Worm (Caenorhabditis elegans) whole organism, L1 larva: Measurements from ENCODE around the gene msh-5.
A peak's percentile ranks its signal among the peaks of the same experiment; 100 is the strongest.

Experiments
- C04F5.9 ChIP-seq: sonication (generic microtip); optimal IDR thresholded peaks from 2 replicates; lab custom pipeline; 2016; ENCODE audit warnings: missing genetic modification characterization, missing compliant biosample characterization
- C16A3.4 ChIP-seq: fragments of 150-350 bp; optimal IDR thresholded peaks from 2 replicates; lab custom pipeline; 2014; ENCODE audit warnings: missing biosample characterization, missing genetic modification characterization
- F16B12.6 ChIP-seq: fragments of 150-350 bp; optimal IDR thresholded peaks from 2 replicates; lab custom pipeline; 2014; ENCODE audit warnings: missing biosample characterization, missing genetic modification characterization
- aly-2 ChIP-seq: fragments of 150-350 bp; optimal IDR thresholded peaks from 2 replicates; lab custom pipeline; 2014; ENCODE audit warnings: missing biosample characterization, missing genetic modification characterization
- blmp-1 ChIP-seq: fragments of 150-350 bp; optimal IDR thresholded peaks from 2 replicates; lab custom pipeline; 2014; ENCODE audit warnings: missing biosample characterization, missing genetic modification characterization
- ceh-63 ChIP-seq: fragments of 200-800 bp; sonication (Bioruptor generic); optimal IDR thresholded peaks from 2 replicates; lab custom pipeline; 2018; ENCODE audit warnings: mild to moderate bottlenecking, missing genetic modification characterization, missing compliant biosample characterization
- ceh-82 ChIP-seq, 3 experiments: fragments of 150-350 bp in 1 of 3; sonication (generic microtip) in 2 of 3; optimal IDR thresholded peaks; 2 replicates each; lab custom pipeline; 2014 to 2017; ENCODE audit warnings: missing biosample characterization in 3 of 3, missing genetic modification characterization in 3 of 3
- ceh-90 ChIP-seq: sonication (generic microtip); optimal IDR thresholded peaks from 2 replicates; lab custom pipeline; 2016; ENCODE audit warnings: missing genetic modification characterization, missing compliant biosample characterization
- ces-1 ChIP-seq: fragments of 150-350 bp; optimal IDR thresholded peaks from 2 replicates; lab custom pipeline; 2014; ENCODE audit warnings: missing biosample characterization, missing genetic modification reagents, missing genetic modification characterization
- dsc-1 ChIP-seq: sonication (generic microtip); optimal IDR thresholded peaks from 2 replicates; lab custom pipeline; 2016; ENCODE audit warnings: mild to moderate bottlenecking, missing genetic modification characterization, missing compliant biosample characterization
- efl-1 ChIP-seq, 4 experiments: fragments of 150-350 bp; optimal IDR thresholded peaks in 3 of 4; peaks in 1 of 4; 1 replicate in 1 of 4; 2 replicates in 3 of 4; lab custom pipeline; 2014; ENCODE audit warnings: missing biosample characterization in 2 of 4, missing genetic modification characterization in 2 of 4, missing genetic modification reagents in 2 of 4
- efl-3 ChIP-seq: fragments of 200-800 bp; sonication (Bioruptor generic); optimal IDR thresholded peaks from 2 replicates; lab custom pipeline; 2018; ENCODE audit warnings: mild to moderate bottlenecking, missing genetic modification characterization, missing compliant biosample characterization
- egl-13 ChIP-seq: sonication (generic microtip); optimal IDR thresholded peaks from 2 replicates; lab custom pipeline; 2016; ENCODE audit warnings: missing genotype, missing genetic modification reagents, missing genetic modification characterization, missing compliant biosample characterization
- egl-27 ChIP-seq, 2 experiments: fragments of 150-350 bp in 1 of 2; sonication (generic microtip); optimal IDR thresholded peaks; 3 replicates each; lab custom pipeline; 2017 to 2018; ENCODE audit warnings: missing biosample characterization in 2 of 2, missing genetic modification characterization in 2 of 2, missing genetic modification reagents in 2 of 2
- elt-2 ChIP-seq: sonication (generic microtip); optimal IDR thresholded peaks from 2 replicates; lab custom pipeline; 2016; ENCODE audit warnings: missing genetic modification characterization, mild to moderate bottlenecking, inconsistent platforms, missing compliant biosample characterization, missing genetic modification reagents
- elt-3 ChIP-seq, 6 experiments: fragments of 150-350 bp in 1 of 6; sonication (generic microtip); optimal IDR thresholded peaks; 2 replicates each; lab custom pipeline; 2017 to 2018; ENCODE audit warnings: missing biosample characterization in 6 of 6, missing genetic modification characterization in 6 of 6, inconsistent platforms in 1 of 6
- ets-5 ChIP-seq: fragments of 200-800 bp; sonication (Bioruptor generic); IDR thresholded peaks from 2 replicates; pipeline ENCODE4 v1.3.6; 2022; ENCODE audit warnings: missing genetic modification characterization, missing compliant biosample characterization
- fkh-10 ChIP-seq: sonication (generic microtip); optimal IDR thresholded peaks from 2 replicates; lab custom pipeline; 2017; ENCODE audit warnings: missing biosample characterization, missing genetic modification reagents, missing genetic modification characterization
- fkh-4 ChIP-seq: sonication (generic microtip); optimal IDR thresholded peaks from 2 replicates; lab custom pipeline; 2016; ENCODE audit warnings: missing compliant biosample characterization, missing genetic modification characterization, borderline replicate concordance
- fos-1 ChIP-seq: fragments of 150-350 bp; optimal IDR thresholded peaks from 2 replicates; lab custom pipeline; 2014; ENCODE audit warnings: missing biosample characterization, missing genetic modification characterization
- grh-1 ChIP-seq: fragments of 200-800 bp; sonication (Bioruptor generic); IDR thresholded peaks from 2 replicates; pipeline ENCODE4 v1.3.6; 2022; ENCODE audit warnings: missing genetic modification reagents, missing genetic modification characterization, missing compliant biosample characterization
- hlh-17 ChIP-seq: fragments of 200-800 bp; sonication (Bioruptor generic); optimal IDR thresholded peaks from 2 replicates; lab custom pipeline; 2018; ENCODE audit warnings: missing genetic modification characterization, mild to moderate bottlenecking, missing compliant biosample characterization, moderate library complexity, borderline replicate concordance
- hlh-4 ChIP-seq: sonication (generic microtip); optimal IDR thresholded peaks from 2 replicates; lab custom pipeline; 2016; ENCODE audit warnings: mild to moderate bottlenecking, missing genetic modification characterization, missing compliant biosample characterization
- irx-1 ChIP-seq: sonication (generic microtip); optimal IDR thresholded peaks from 2 replicates; lab custom pipeline; 2016; ENCODE audit warnings: missing genetic modification characterization, missing compliant biosample characterization
- jun-1 ChIP-seq: fragments of 150-350 bp; optimal IDR thresholded peaks from 2 replicates; lab custom pipeline; 2014; ENCODE audit warnings: missing biosample characterization, missing genetic modification reagents, missing genetic modification characterization
- lin-13 ChIP-seq: fragments of 150-350 bp; optimal IDR thresholded peaks from 2 replicates; lab custom pipeline; 2014; ENCODE audit warnings: missing biosample characterization, missing genetic modification reagents, missing genetic modification characterization
- lin-14 ChIP-seq: fragments of 200-800 bp; sonication (Bioruptor generic); optimal IDR thresholded peaks from 2 replicates; lab custom pipeline; 2018; ENCODE audit warnings: mild to moderate bottlenecking, missing genetic modification characterization, moderate library complexity, missing compliant biosample characterization
- lin-15B ChIP-seq: fragments of 150-350 bp; sonication (generic microtip); optimal IDR thresholded peaks from 3 replicates; lab custom pipeline; 2014; ENCODE audit warnings: missing biosample characterization, missing genetic modification characterization
- lin-35 ChIP-seq, 2 experiments: fragments of 150-350 bp; optimal IDR thresholded peaks; 2 replicates each; lab custom pipeline; 2014; ENCODE audit warnings: missing biosample characterization in 2 of 2, missing genetic modification characterization in 2 of 2, missing genetic modification reagents in 2 of 2
- lin-39 ChIP-seq: fragments of 150-350 bp; optimal IDR thresholded peaks from 2 replicates; lab custom pipeline; 2014; ENCODE audit warnings: missing biosample characterization, missing genetic modification reagents, missing genetic modification characterization
- mep-1 ChIP-seq: fragments of 150-350 bp; optimal IDR thresholded peaks from 2 replicates; lab custom pipeline; 2014; ENCODE audit warnings: missing biosample characterization, missing genetic modification characterization
- nhr-11 ChIP-seq: fragments of 150-350 bp; optimal IDR thresholded peaks from 2 replicates; lab custom pipeline; 2014; ENCODE audit warnings: missing biosample characterization, missing genetic modification characterization
- nhr-12 ChIP-seq: sonication (generic microtip); optimal IDR thresholded peaks from 2 replicates; lab custom pipeline; 2017; ENCODE audit warnings: missing biosample characterization, missing genetic modification characterization
- nhr-237 ChIP-seq: fragments of 150-350 bp; optimal IDR thresholded peaks from 2 replicates; lab custom pipeline; 2014; ENCODE audit warnings: missing biosample characterization, missing genetic modification characterization
- nhr-28 ChIP-seq: fragments of 150-350 bp; optimal IDR thresholded peaks from 2 replicates; lab custom pipeline; 2014; ENCODE audit warnings: missing biosample characterization, missing genetic modification characterization
- nhr-47 ChIP-seq: sonication (generic microtip); optimal IDR thresholded peaks from 2 replicates; lab custom pipeline; 2016; ENCODE audit warnings: mild to moderate bottlenecking, missing genetic modification characterization, moderate library complexity, missing compliant biosample characterization
- nhr-76 ChIP-seq: sonication (generic microtip); optimal IDR thresholded peaks from 2 replicates; lab custom pipeline; 2017; ENCODE audit warnings: missing biosample characterization, missing genetic modification characterization
- pag-3 ChIP-seq: sonication (generic microtip); optimal IDR thresholded peaks from 2 replicates; lab custom pipeline; 2017; ENCODE audit warnings: missing genetic modification characterization, mild to moderate bottlenecking, missing compliant biosample characterization, antibody characterized with exemption, borderline replicate concordance; ENCODE audit not compliant: insufficient read depth
- rnt-1 ChIP-seq: sonication (generic microtip); optimal IDR thresholded peaks from 2 replicates; lab custom pipeline; 2016; ENCODE audit warnings: mild to moderate bottlenecking, missing genetic modification characterization, moderate library complexity, missing compliant biosample characterization
- snpc-4 ChIP-seq: fragments of 150-350 bp; optimal IDR thresholded peaks from 2 replicates; lab custom pipeline; 2014; ENCODE audit warnings: missing biosample characterization, missing genetic modification characterization
- sox-4 ChIP-seq: sonication (generic microtip); optimal IDR thresholded peaks from 2 replicates; lab custom pipeline; 2016; ENCODE audit warnings: missing genetic modification characterization, missing compliant biosample characterization
- swsn-7 ChIP-seq: sonication (generic microtip); optimal IDR thresholded peaks from 2 replicates; lab custom pipeline; 2016; ENCODE audit warnings: missing genetic modification characterization, missing compliant biosample characterization
- tbx-2 ChIP-seq: sonication (generic microtip); optimal IDR thresholded peaks from 2 replicates; lab custom pipeline; 2016; ENCODE audit warnings: missing genetic modification characterization, missing compliant biosample characterization
- tlp-1 ChIP-seq: fragments of 150-350 bp; optimal IDR thresholded peaks from 2 replicates; lab custom pipeline; 2014; ENCODE audit warnings: missing biosample characterization, missing genetic modification characterization
- unc-30 ChIP-seq: sonication (generic microtip); optimal IDR thresholded peaks from 2 replicates; lab custom pipeline; 2017; ENCODE audit warnings: missing biosample characterization, missing genetic modification characterization
- unc-62 ChIP-seq: fragments of 150-350 bp; optimal IDR thresholded peaks from 2 replicates; lab custom pipeline; 2014; ENCODE audit warnings: missing biosample characterization, missing genetic modification reagents, missing genetic modification characterization
- unc-86 ChIP-seq: sonication (generic microtip); optimal IDR thresholded peaks from 2 replicates; lab custom pipeline; 2016; ENCODE audit warnings: missing genetic modification characterization, missing compliant biosample characterization
- unc-98 ChIP-seq: fragments of 200-800 bp; sonication (Bioruptor generic); IDR thresholded peaks from 2 replicates; pipeline ENCODE4 v1.3.6; 2022; ENCODE audit warnings: missing genetic modification characterization, missing compliant biosample characterization
- vab-15 ChIP-seq: sonication (generic microtip); optimal IDR thresholded peaks from 2 replicates; lab custom pipeline; 2017; ENCODE audit warnings: missing genotype, mild to moderate bottlenecking, missing genetic modification characterization, missing compliant biosample characterization
- xbp-1 ChIP-seq: sonication (generic microtip); optimal IDR thresholded peaks from 2 replicates; lab custom pipeline; 2016; ENCODE audit warnings: missing genetic modification characterization, missing compliant biosample characterization
- zag-1 ChIP-seq: fragments of 150-350 bp; optimal IDR thresholded peaks from 2 replicates; lab custom pipeline; 2014; ENCODE audit warnings: missing biosample characterization, missing genetic modification characterization
- ztf-4 ChIP-seq: fragments of 150-350 bp; optimal IDR thresholded peaks from 2 replicates; lab custom pipeline; 2014; ENCODE audit warnings: missing biosample characterization, missing genetic modification characterization

Gene msh-5

DNA sequence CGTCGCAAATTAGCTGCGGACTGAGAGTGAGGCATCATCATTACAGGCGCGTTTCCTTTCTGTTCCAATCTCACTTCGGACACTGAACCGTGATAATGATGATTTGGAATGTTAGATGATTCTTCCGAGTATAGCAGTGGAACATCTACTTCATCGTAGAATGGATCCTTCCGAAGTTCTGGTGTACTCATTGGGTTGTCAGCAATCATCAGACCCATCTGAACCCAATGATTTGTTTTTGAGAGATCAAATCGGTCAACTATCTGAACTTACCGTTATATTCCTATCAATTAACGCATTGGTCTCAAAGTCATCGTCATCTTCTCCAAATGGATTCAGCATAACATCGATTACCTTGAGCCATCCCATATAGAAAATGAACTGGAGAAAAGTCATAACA, 46.6 kb upstream of the msh-5 start:
- no peak for TF ChIP-seq ceh-63 (GFP tag; lab: Kevin White, UChicago)
- TF ChIP-seq blmp-1 = peak; percentile 2

DNA sequence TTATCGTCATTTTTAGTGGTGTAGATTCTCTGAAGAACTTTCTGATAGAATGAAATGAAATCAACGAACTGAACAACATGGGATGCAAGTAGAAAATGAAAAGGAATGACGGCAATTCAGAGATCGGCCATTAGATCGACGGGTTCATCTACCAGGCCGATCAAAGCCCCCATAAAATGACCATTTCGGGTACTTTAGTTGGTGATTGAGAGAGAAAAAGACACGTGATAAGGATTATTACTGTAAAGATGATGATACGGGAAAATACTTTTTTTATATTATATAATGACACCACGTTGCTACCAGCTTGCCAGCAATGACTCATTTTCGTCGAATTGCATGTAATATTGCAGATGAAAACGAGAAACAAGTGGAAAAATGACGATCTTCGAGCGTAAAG, 45.3 kb upstream of the msh-5 start, which contains the start of gene best-1:
best-1 (minus strand) TSS at position 29 of the 400 bp plus-strand sequence.
- no peak for TF ChIP-seq jun-1
- TF ChIP-seq sox-4 = no peak
- no peak for TF ChIP-seq unc-98 (GFP tag; lab: Robert Waterston, UW)
- no peak for TF ChIP-seq zag-1
- TF ChIP-seq unc-62 (GFP tag; lab: Kevin White, UChicago) = no peak
- TF ChIP-seq fos-1 (tag; lab: Kevin White, UChicago) = no peak
- no peak for TF ChIP-seq lin-39
- TF ChIP-seq snpc-4 (tag; lab: Kevin White, UChicago) = no peak
- TF ChIP-seq elt-2 (tag; lab: Kevin White, UChicago) = no peak
- TF ChIP-seq elt-3 (tag; optimal IDR thresholded peaks at IDR 0.05; lab: Kevin White, UChicago) = peak in 4 of 6 experiments; percentile 34 to 69 (median 50)
- TF ChIP-seq egl-13 (tag; lab: Kevin White, UChicago) = no peak
- TF ChIP-seq ceh-90 = no peak
- no peak for TF ChIP-seq C04F5.9
- TF ChIP-seq rnt-1 = no peak
- no peak for TF ChIP-seq grh-1 (GFP tag; lab: Robert Waterston, UW)
- no peak for TF ChIP-seq unc-86
- TF ChIP-seq efl-3 (GFP tag; lab: Kevin White, UChicago) = no peak
- TF ChIP-seq tlp-1 (tag; lab: Kevin White, UChicago) = no peak
- TF ChIP-seq efl-1 (optimal IDR thresholded peaks at IDR 0.05; lab: Kevin White, UChicago) = no peak
- no peak for TF ChIP-seq efl-1 (GFP tag; optimal IDR thresholded peaks at IDR 0.05 in 1 of 2; lab: Kevin White, UChicago)
- no peak for TF ChIP-seq lin-13 (GFP tag; lab: Kevin White, UChicago)
- TF ChIP-seq nhr-12 (tag; lab: Kevin White, UChicago) = no peak
- TF ChIP-seq swsn-7 (tag; lab: Kevin White, UChicago) = no peak
- TF ChIP-seq egl-27 (tag; optimal IDR thresholded peaks at IDR 0.05; lab: Kevin White, UChicago) = no peak
- no peak for TF ChIP-seq nhr-47
- TF ChIP-seq ets-5 (GFP tag; lab: Robert Waterston, UW) = no peak
- no peak for TF ChIP-seq pag-3 (tag; lab: Kevin White, UChicago)
- TF ChIP-seq ces-1 (GFP tag; lab: Kevin White, UChicago) = no peak
- TF ChIP-seq irx-1 = no peak
- TF ChIP-seq ztf-4 (tag; lab: Kevin White, UChicago) = no peak
- TF ChIP-seq nhr-28 = no peak
- no peak for TF ChIP-seq hlh-4 (tag; lab: Kevin White, UChicago)
- no peak for TF ChIP-seq C16A3.4 (tag; lab: Kevin White, UChicago)
- no peak for TF ChIP-seq aly-2 (tag; lab: Kevin White, UChicago)
- TF ChIP-seq nhr-237 (tag; lab: Kevin White, UChicago) = no peak
- TF ChIP-seq unc-30 (tag; lab: Kevin White, UChicago) = no peak
- TF ChIP-seq lin-35 (GFP tag; optimal IDR thresholded peaks at IDR 0.05; lab: Kevin White, UChicago) = no peak
- no peak for TF ChIP-seq ceh-82 (tag; optimal IDR thresholded peaks at IDR 0.05; lab: Kevin White, UChicago)
- TF ChIP-seq xbp-1 = no peak
- TF ChIP-seq tbx-2 (tag; lab: Kevin White, UChicago) = no peak
- no peak for TF ChIP-seq fkh-4 (tag; lab: Kevin White, UChicago)
- TF ChIP-seq vab-15 = no peak
- TF ChIP-seq hlh-17 (GFP tag; lab: Kevin White, UChicago) = no peak
- TF ChIP-seq mep-1 (tag; lab: Kevin White, UChicago) = no peak
- peak; percentile 73 for TF ChIP-seq blmp-1
- TF ChIP-seq fkh-10 (GFP tag; lab: Kevin White, UChicago) = no peak
- TF ChIP-seq F16B12.6 (tag; lab: Kevin White, UChicago) = no peak
- TF ChIP-seq lin-14 (GFP tag; lab: Kevin White, UChicago) = no peak
- no peak for TF ChIP-seq dsc-1 (tag; lab: Kevin White, UChicago)
- no peak for TF ChIP-seq nhr-76 (tag; lab: Kevin White, UChicago)
- TF ChIP-seq lin-15B (tag; lab: Kevin White, UChicago) = no peak
- TF ChIP-seq nhr-11 (tag; lab: Kevin White, UChicago) = no peak
- TF ChIP-seq ceh-63 (GFP tag; lab: Kevin White, UChicago) = no peak
